Worm (Caenorhabditis elegans) whole organism, young adult: Measurements from ENCODE around the gene F34D10.9.

Experiments used
- B0019.2 ChIP-seq: fragments of 200-800 bp; sonication (Bioruptor generic); conservative IDR thresholded peaks from 2 replicates; pipeline ENCODE4 v1.3.6; 2022; ENCODE audit warnings: missing genetic modification reagents, missing genetic modification characterization, missing compliant biosample characterization
- F33H1.4 ChIP-seq: fragments of 200-800 bp; sonication (Bioruptor generic); IDR thresholded peaks from 2 replicates; pipeline ENCODE4 v1.3.6; 2022; ENCODE audit warnings: missing genetic modification reagents, missing genetic modification characterization, missing compliant biosample characterization
- F39B2.1 ChIP-seq: fragments of 200-800 bp; sonication (Bioruptor generic); IDR thresholded peaks from 2 replicates; pipeline ENCODE4 v1.3.6; 2022; ENCODE audit warnings: missing genetic modification reagents, missing genetic modification characterization, missing compliant biosample characterization
- K11D2.4 ChIP-seq: fragments of 200-800 bp; sonication (Bioruptor generic); IDR thresholded peaks from 2 replicates; pipeline ENCODE4 v1.3.6; 2022; ENCODE audit warnings: missing genetic modification reagents, missing genetic modification characterization, missing compliant biosample characterization
- athp-1 ChIP-seq: sonication (generic microtip); optimal IDR thresholded peaks from 2 replicates; lab custom pipeline; 2017; ENCODE audit warnings: mild to moderate bottlenecking, missing genetic modification characterization, missing compliant biosample characterization
- attf-6 ChIP-seq: fragments of 200-800 bp; sonication (Bioruptor generic); IDR thresholded peaks from 2 replicates; pipeline ENCODE4 v1.3.6; 2022; ENCODE audit warnings: missing genetic modification reagents, missing genetic modification characterization, missing compliant biosample characterization
- bed-2 ChIP-seq: fragments of 200-800 bp; sonication (Bioruptor generic); IDR thresholded peaks from 2 replicates; pipeline ENCODE4 v1.3.6; 2022; ENCODE audit warnings: missing genetic modification reagents, missing genetic modification characterization, missing compliant biosample characterization
- cebp-2 ChIP-seq: fragments of 200-800 bp; sonication (Bioruptor generic); IDR thresholded peaks from 2 replicates; pipeline ENCODE4 v1.3.6; 2022; ENCODE audit warnings: missing genetic modification characterization, missing compliant biosample characterization
- ceh-91 ChIP-seq: fragments of 200-800 bp; sonication (Bioruptor generic); IDR thresholded peaks from 2 replicates; pipeline ENCODE4 v1.3.6; 2022; ENCODE audit warnings: missing genetic modification reagents, missing genetic modification characterization, missing compliant biosample characterization
- efl-1 ChIP-seq: fragments of 150-350 bp; optimal IDR thresholded peaks from 2 replicates; lab custom pipeline; 2014; ENCODE audit warnings: missing biosample characterization, missing genetic modification reagents, missing genetic modification characterization
- ets-4 ChIP-seq: fragments of 200-800 bp; sonication (Bioruptor generic); optimal IDR thresholded peaks from 2 replicates; lab custom pipeline; 2018; ENCODE audit warnings: mild to moderate bottlenecking, missing genetic modification characterization, missing compliant biosample characterization
- hmg-1.2 ChIP-seq: fragments of 200-800 bp; sonication (Bioruptor generic); IDR thresholded peaks from 2 replicates; pipeline ENCODE4 v1.3.6; 2022; ENCODE audit warnings: missing genetic modification reagents, missing genetic modification characterization, missing compliant biosample characterization
- hmg-20 ChIP-seq: fragments of 200-800 bp; sonication (Bioruptor generic); IDR thresholded peaks from 2 replicates; pipeline ENCODE4 v1.3.6; 2022; ENCODE audit warnings: missing genetic modification reagents, missing genetic modification characterization, missing compliant biosample characterization
- hrde-1 ChIP-seq: sonication (generic microtip); optimal IDR thresholded peaks from 2 replicates; lab custom pipeline; 2016; ENCODE audit warnings: missing genetic modification characterization, mild to moderate bottlenecking, missing compliant biosample characterization, moderate library complexity, missing genotype, missing genetic modification reagents, borderline replicate concordance
- hsf-1 ChIP-seq: fragments of 200-800 bp; sonication (Bioruptor generic); IDR thresholded peaks from 2 replicates; pipeline ENCODE4 v1.3.6; 2022; ENCODE audit warnings: missing genetic modification reagents, missing genetic modification characterization, missing compliant biosample characterization
- lin-40 ChIP-seq: sonication (generic microtip); optimal IDR thresholded peaks from 2 replicates; lab custom pipeline; 2016; ENCODE audit warnings: missing genetic modification characterization, mild to moderate bottlenecking, missing compliant biosample characterization, missing genotype, missing genetic modification reagents
- lin-54 ChIP-seq: fragments of 200-800 bp; sonication (Bioruptor generic); optimal IDR thresholded peaks from 2 replicates; lab custom pipeline; 2018; ENCODE audit warnings: mild to moderate bottlenecking, missing genetic modification characterization, missing compliant biosample characterization
- lsl-1 ChIP-seq: fragments of 200-800 bp; sonication (Bioruptor generic); optimal IDR thresholded peaks from 2 replicates; lab custom pipeline; 2018; ENCODE audit warnings: mild to moderate bottlenecking, missing genetic modification characterization, moderate library complexity, missing compliant biosample characterization
- madf-3 ChIP-seq: fragments of 200-800 bp; sonication (Bioruptor generic); IDR thresholded peaks from 2 replicates; pipeline ENCODE4 v1.3.6; 2022; ENCODE audit warnings: missing genetic modification reagents, missing genetic modification characterization, missing compliant biosample characterization
- mcd-1 ChIP-seq: fragments of 200-800 bp; sonication (Bioruptor generic); IDR thresholded peaks from 2 replicates; pipeline ENCODE4 v1.3.6; 2022; ENCODE audit warnings: missing genetic modification reagents, missing genetic modification characterization, missing compliant biosample characterization
- mes-4 ChIP-seq: sonication (generic microtip); optimal IDR thresholded peaks from 2 replicates; lab custom pipeline; 2016; ENCODE audit warnings: missing genotype, missing genetic modification characterization, missing compliant biosample characterization
- nfya-1 ChIP-seq: sonication (generic microtip); optimal IDR thresholded peaks from 2 replicates; lab custom pipeline; 2017; ENCODE audit warnings: antibody characterized with exemption, missing compliant biosample characterization, missing genetic modification characterization, borderline replicate concordance; ENCODE audit not compliant: insufficient read depth
- nhr-179 ChIP-seq: sonication (generic microtip); optimal IDR thresholded peaks from 2 replicates; lab custom pipeline; 2016; ENCODE audit warnings: mild to moderate bottlenecking, missing genetic modification characterization, missing compliant biosample characterization
- pha-4 ChIP-seq: fragments of 150-350 bp; sonication (generic microtip); optimal IDR thresholded peaks from 2 replicates; lab custom pipeline; 2014; ENCODE audit warnings: missing biosample characterization, missing genetic modification reagents, missing genetic modification characterization
- rec-8 ChIP-seq, 2 experiments: sonication (generic microtip); optimal IDR thresholded peaks; 2 replicates each; lab custom pipeline; 2016; ENCODE audit warnings: mild to moderate bottlenecking in 2 of 2, missing genetic modification characterization in 2 of 2, missing genetic modification reagents in 2 of 2, missing genotype in 2 of 2, missing biosample characterization in 1 of 2, missing compliant biosample characterization in 1 of 2, moderate library complexity in 1 of 2
- rpc-1 ChIP-seq, 2 experiments: fragments of 150-350 bp in 1 of 2; sonication (generic microtip) in 1 of 2; optimal IDR thresholded peaks; 2 replicates each; lab custom pipeline; 2014 to 2018; ENCODE audit warnings: missing biosample characterization in 1 of 2, missing genetic modification characterization in 1 of 2, missing genetic modification reagents in 1 of 2, missing genotype in 1 of 2
- snpc-1.3 ChIP-seq: sonication (generic microtip); optimal IDR thresholded peaks from 2 replicates; lab custom pipeline; 2017; ENCODE audit warnings: missing genetic modification characterization, mild to moderate bottlenecking, missing compliant biosample characterization, antibody characterized with exemption, moderate library complexity, missing genotype, missing genetic modification reagents; ENCODE audit not compliant: insufficient read depth
- snpc-3.4 ChIP-seq: sonication (generic microtip); optimal IDR thresholded peaks from 2 replicates; lab custom pipeline; 2017; ENCODE audit warnings: missing genetic modification characterization, mild to moderate bottlenecking, missing compliant biosample characterization, antibody characterized with exemption, moderate library complexity, missing genotype, missing genetic modification reagents
- snpc-4 ChIP-seq, 5 experiments: fragments of 150-350 bp in 1 of 5; sonication (generic microtip) in 4 of 5; optimal IDR thresholded peaks; 2 replicates each; lab custom pipeline; 2014 to 2018; ENCODE audit warnings: missing genetic modification characterization in 5 of 5, missing biosample characterization in 3 of 5, antibody characterized with exemption in 2 of 5, mild to moderate bottlenecking in 2 of 5, missing compliant biosample characterization in 2 of 5, missing genotype in 2 of 5, moderate library complexity in 2 of 5, missing genetic modification reagents in 1 of 5
- tbx-9 ChIP-seq: sonication (generic microtip); optimal IDR thresholded peaks from 2 replicates; lab custom pipeline; 2016; ENCODE audit warnings: borderline replicate concordance, missing genetic modification characterization, inconsistent platforms, missing compliant biosample characterization
- unc-130 ChIP-seq: sonication (generic microtip); optimal IDR thresholded peaks from 2 replicates; lab custom pipeline; 2016; ENCODE audit warnings: missing genetic modification reagents, missing genetic modification characterization, missing compliant biosample characterization
- ztf-22 ChIP-seq: fragments of 200-800 bp; sonication (Bioruptor generic); optimal IDR thresholded peaks from 2 replicates; lab custom pipeline; 2018; ENCODE audit warnings: mild to moderate bottlenecking, missing genetic modification characterization, moderate library complexity, missing compliant biosample characterization
- ztf-25 ChIP-seq: fragments of 200-800 bp; sonication (Bioruptor generic); IDR thresholded peaks from 2 replicates; pipeline ENCODE4 v1.3.6; 2022; ENCODE audit warnings: missing genetic modification reagents, missing genetic modification characterization, missing compliant biosample characterization
- ztf-28 ChIP-seq: fragments of 200-800 bp; sonication (Bioruptor generic); IDR thresholded peaks from 2 replicates; pipeline ENCODE4 v1.3.6; 2022; ENCODE audit warnings: missing genetic modification reagents, missing genetic modification characterization, missing compliant biosample characterization
- ztf-3 ChIP-seq: fragments of 200-800 bp; sonication (Bioruptor generic); optimal IDR thresholded peaks from 2 replicates; lab custom pipeline; 2018; ENCODE audit warnings: mild to moderate bottlenecking, missing genetic modification characterization, missing compliant biosample characterization

F34D10.9 gene

DNA sequence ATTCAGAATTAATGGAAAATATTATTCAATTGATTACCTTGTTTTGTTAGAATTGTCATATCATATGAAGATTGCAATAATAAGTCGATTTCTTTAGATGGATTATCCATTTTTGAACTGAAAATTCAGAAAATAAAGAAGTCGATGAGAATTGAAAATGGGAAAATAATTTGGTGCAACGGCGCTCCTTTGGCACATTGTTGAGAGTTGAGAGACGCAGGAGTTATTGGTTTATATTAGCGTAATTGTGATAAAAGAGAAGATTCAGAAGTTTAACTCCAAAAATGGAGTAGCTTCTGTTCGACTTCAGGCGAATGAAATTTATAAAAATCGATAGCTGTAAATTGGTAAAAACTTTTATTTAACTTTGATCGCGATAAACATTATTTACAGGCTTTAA lies 9.9 kb downstream of the F34D10.9 start, which contains the start of gene C14B1.8 (continued):
- TF ChIP-seq snpc-1.3 (peak; percentile 27), athp-1 (tag; lab: Kevin White, UChicago) (peak; percentile 17), efl-1 (GFP tag; lab: Kevin White, UChicago) (no peak), nhr-179 (tag; lab: Kevin White, UChicago) (no peak), madf-3 (GFP tag; lab: Robert Waterston, UW) (no peak), hsf-1 (peak; percentile 45; the same call in 1 of the 2 replicates), lin-40 (tag; lab: Kevin White, UChicago) (no peak), hrde-1 (tag; lab: Kevin White, UChicago) (peak; percentile 23), cebp-2 (GFP tag; lab: Robert Waterston, UW) (no peak), hmg-1.2 (GFP tag; lab: Robert Waterston, UW) (no peak), ets-4 (GFP tag; lab: Kevin White, UChicago) (no peak), lsl-1 (no peak), F33H1.4 (GFP tag; lab: Robert Waterston, UW) (no peak), nfya-1 (tag; lab: Kevin White, UChicago) (no peak), attf-6 (GFP tag; lab: Robert Waterston, UW) (0 out of 2 replicates have a peak, but pooled peaks have one; percentile 36), ztf-3 (no peak), mes-4 (no peak), hmg-20 (GFP tag; lab: Robert Waterston, UW) (no peak), snpc-4 (GFP tag; optimal IDR thresholded peaks at IDR 0.05; lab: Kevin White, UChicago) (no peak), snpc-4 (tag; optimal IDR thresholded peaks at IDR 0.05; lab: Kevin White, UChicago) (no peak), F39B2.1 (GFP tag; lab: Robert Waterston, UW) (no peak), rpc-1 (optimal IDR thresholded peaks at IDR 0.05; lab: Kevin White, UChicago) (no peak), rpc-1 (tag; optimal IDR thresholded peaks at IDR 0.05; lab: Kevin White, UChicago) (no peak), unc-130 (GFP tag; lab: Kevin White, UChicago) (peak; percentile 61), tbx-9 (tag; lab: Kevin White, UChicago) (no peak), lin-54 (GFP tag; lab: Kevin White, UChicago) (no peak), bed-2 (GFP tag; lab: Robert Waterston, UW) (no peak), K11D2.4 (no peak)

DNA sequence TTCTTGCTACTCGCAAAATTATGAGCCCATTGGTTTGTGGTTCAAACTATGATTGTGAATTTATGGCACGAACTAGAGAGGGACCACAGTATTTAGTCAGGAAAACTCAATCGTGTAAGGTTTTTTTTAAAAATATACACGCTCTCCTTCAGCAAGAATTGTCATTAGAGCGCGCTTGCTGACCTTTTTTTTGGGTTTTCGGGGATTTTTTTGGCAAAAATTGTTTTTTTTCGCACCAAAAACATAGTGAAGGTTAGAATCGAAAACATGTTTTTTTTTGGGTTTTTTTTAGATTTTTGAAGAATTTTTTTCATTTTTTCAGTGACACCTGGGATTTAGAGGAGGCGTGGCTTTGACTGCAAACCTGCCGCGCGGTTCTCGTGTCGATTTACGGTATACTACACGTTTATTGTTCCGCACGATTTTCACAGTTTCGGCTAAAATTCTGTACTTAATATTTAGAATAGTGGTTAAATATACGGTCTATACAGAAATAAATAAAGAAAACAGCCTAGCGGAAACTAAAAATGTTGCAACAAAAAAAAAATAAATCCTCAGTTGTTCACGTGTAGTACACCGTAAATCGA lies 13.3 kb downstream of the F34D10.9 start:
- TF ChIP-seq ztf-25 (GFP tag; lab: Robert Waterston, UW) = no peak
- no peak for TF ChIP-seq ztf-22
- TF ChIP-seq lsl-1 = no peak
- TF ChIP-seq B0019.2 (GFP tag; lab: Robert Waterston, UW) = no peak
- no peak for TF ChIP-seq ztf-28 (GFP tag; lab: Robert Waterston, UW)
- TF ChIP-seq mcd-1 (GFP tag; lab: Robert Waterston, UW) = peak; percentile 51; the same call in 1 of the 2 replicates
- no peak for TF ChIP-seq rec-8 (tag; optimal IDR thresholded peaks at IDR 0.05; lab: Kevin White, UChicago)

DNA sequence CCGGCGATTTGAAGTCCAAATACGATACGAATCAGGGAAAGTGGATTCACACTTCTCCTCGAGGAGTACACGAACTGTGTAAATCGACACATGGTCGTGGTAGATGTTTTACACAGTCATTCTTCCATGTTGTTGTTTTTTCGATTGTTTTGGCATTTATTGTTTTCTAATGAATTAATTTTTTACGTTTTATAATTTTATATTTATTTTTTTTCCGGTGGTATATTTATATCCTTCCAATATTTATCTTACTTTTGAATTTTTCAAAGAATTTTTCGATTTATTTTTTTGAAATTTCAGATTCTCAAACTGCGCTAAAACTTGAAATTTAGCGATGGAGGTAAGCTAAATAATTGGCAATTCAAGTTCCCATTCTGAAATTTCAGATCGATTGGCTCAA lies 16.3 kb downstream of the F34D10.9 start, which contains the start of gene nrde-1:
nrde-1 (plus strand) TSS at position 301 of the 400 bp plus-strand sequence.
- TF ChIP-seq ceh-91 (GFP tag; lab: Robert Waterston, UW) (no peak), snpc-3.4 (tag; lab: Kevin White, UChicago) (no peak), ztf-22 (no peak), ztf-3 (no peak), pha-4 (tag; lab: Kevin White, UChicago) (no peak)
